Worm (Caenorhabditis elegans) whole organism, young adult: Measurements from ENCODE around the gene F29B9.1.

Source experiments
- ama-1 ChIP-seq, 3 experiments: fragments of 150-350 bp in 1 of 3; sonication (generic microtip) in 2 of 3; optimal IDR thresholded peaks; 2 replicates each; lab custom pipeline; 2014 to 2018; ENCODE audit warnings: missing biosample characterization in 2 of 3, missing genetic modification characterization in 2 of 3, missing genetic modification reagents in 2 of 3
- bed-1 ChIP-seq: fragments of 200-800 bp; sonication (Bioruptor generic); IDR thresholded peaks from 2 replicates; pipeline ENCODE4 v1.3.6; 2022; ENCODE audit warnings: missing genetic modification reagents, missing genetic modification characterization, missing compliant biosample characterization
- ceh-91 ChIP-seq: fragments of 200-800 bp; sonication (Bioruptor generic); IDR thresholded peaks from 2 replicates; pipeline ENCODE4 v1.3.6; 2022; ENCODE audit warnings: missing genetic modification reagents, missing genetic modification characterization, missing compliant biosample characterization
- dpl-1 ChIP-seq: fragments of 150-350 bp; optimal IDR thresholded peaks from 2 replicates; lab custom pipeline; 2014; ENCODE audit warnings: missing biosample characterization, missing genetic modification reagents, missing genetic modification characterization
- egl-44 ChIP-seq: fragments of 200-800 bp; sonication (Bioruptor generic); IDR thresholded peaks from 2 replicates; pipeline ENCODE4 v1.3.6; 2022; ENCODE audit warnings: missing genetic modification reagents, missing genetic modification characterization, missing compliant biosample characterization
- hmg-20 ChIP-seq: fragments of 200-800 bp; sonication (Bioruptor generic); IDR thresholded peaks from 2 replicates; pipeline ENCODE4 v1.3.6; 2022; ENCODE audit warnings: missing genetic modification reagents, missing genetic modification characterization, missing compliant biosample characterization
- snpc-1.1 ChIP-seq: sonication (generic microtip); optimal IDR thresholded peaks from 2 replicates; lab custom pipeline; 2017; ENCODE audit warnings: missing genetic modification characterization, mild to moderate bottlenecking, missing compliant biosample characterization, antibody characterized with exemption, moderate library complexity, missing genotype, missing genetic modification reagents; ENCODE audit not compliant: insufficient read depth
- ztf-6 ChIP-seq: fragments of 200-800 bp; sonication (Bioruptor generic); IDR thresholded peaks from 2 replicates; pipeline ENCODE4 v1.3.6; 2022; ENCODE audit warnings: missing genetic modification reagents, missing genetic modification characterization, missing compliant biosample characterization

DNA sequence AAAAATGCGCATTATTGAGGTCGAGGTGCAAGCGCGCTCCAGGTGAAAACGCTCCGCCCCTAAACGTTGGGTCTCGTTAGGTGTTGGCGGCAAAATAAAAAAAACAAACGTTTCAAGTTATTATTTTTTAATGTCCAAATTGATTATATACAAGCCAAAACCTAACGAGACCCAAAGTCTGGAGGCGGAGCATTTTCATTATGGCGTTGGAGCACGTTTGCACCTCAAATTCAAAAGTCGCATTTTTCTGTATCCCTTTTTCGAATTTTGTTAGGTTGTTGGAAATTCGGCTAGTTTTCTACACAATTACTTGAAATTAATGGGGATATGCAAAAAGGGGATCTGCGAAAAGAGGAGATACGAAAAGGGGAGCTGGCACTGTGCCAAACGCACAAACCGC, 7.3 kb upstream of the F29B9.1 start, which contains the start of gene col-111:
- TF ChIP-seq ama-1 (optimal IDR thresholded peaks at IDR 0.05; lab: Kevin White, UChicago) (no peak), ama-1 (GFP tag; optimal IDR thresholded peaks at IDR 0.05; lab: Kevin White, UChicago) (no peak), egl-44 (GFP tag; lab: Robert Waterston, UW) (no peak), hmg-20 (GFP tag; lab: Robert Waterston, UW) (no peak), dpl-1 (GFP tag; lab: Kevin White, UChicago) (no peak), ztf-6 (GFP tag; lab: Robert Waterston, UW) (no peak), ceh-91 (GFP tag; lab: Robert Waterston, UW) (no peak), snpc-1.1 (no peak), bed-1 (no peak)
